Worm (Caenorhabditis elegans) whole organism, L1 larva: ENCODE data around the gene Y51A2B.16.

Experiments used
- Y116A8C.19 ChIP-seq: sonication (generic microtip); optimal IDR thresholded peaks from 2 replicates; lab custom pipeline; 2016; ENCODE audit warnings: missing compliant biosample characterization, missing genetic modification characterization, borderline replicate concordance
- ama-1 ChIP-seq: fragments of 150-350 bp; optimal IDR thresholded peaks from 2 replicates; lab custom pipeline; 2014
- ceh-8 ChIP-seq: fragments of 200-800 bp; sonication (Bioruptor generic); optimal IDR thresholded peaks from 2 replicates; lab custom pipeline; 2018; ENCODE audit warnings: mild to moderate bottlenecking, missing genetic modification characterization, moderate library complexity, missing compliant biosample characterization
- ceh-82 ChIP-seq, 3 experiments: fragments of 150-350 bp in 1 of 3; sonication (generic microtip) in 2 of 3; optimal IDR thresholded peaks; 2 replicates each; lab custom pipeline; 2014 to 2017; ENCODE audit warnings: missing biosample characterization in 3 of 3, missing genetic modification characterization in 3 of 3
- ceh-88 ChIP-seq: fragments of 200-800 bp; sonication (Bioruptor generic); IDR thresholded peaks from 2 replicates; pipeline ENCODE4 v1.3.6; 2022; ENCODE audit warnings: missing genetic modification characterization, missing compliant biosample characterization
- ceh-90 ChIP-seq: sonication (generic microtip); optimal IDR thresholded peaks from 2 replicates; lab custom pipeline; 2016; ENCODE audit warnings: missing genetic modification characterization, missing compliant biosample characterization
- ces-1 ChIP-seq: fragments of 150-350 bp; optimal IDR thresholded peaks from 2 replicates; lab custom pipeline; 2014; ENCODE audit warnings: missing biosample characterization, missing genetic modification reagents, missing genetic modification characterization
- efl-1 ChIP-seq, 4 experiments: fragments of 150-350 bp; optimal IDR thresholded peaks in 3 of 4; peaks in 1 of 4; 1 replicate in 1 of 4; 2 replicates in 3 of 4; lab custom pipeline; 2014; ENCODE audit warnings: missing biosample characterization in 2 of 4, missing genetic modification characterization in 2 of 4, missing genetic modification reagents in 2 of 4
- efl-3 ChIP-seq: fragments of 200-800 bp; sonication (Bioruptor generic); optimal IDR thresholded peaks from 2 replicates; lab custom pipeline; 2018; ENCODE audit warnings: mild to moderate bottlenecking, missing genetic modification characterization, missing compliant biosample characterization
- ets-5 ChIP-seq: fragments of 200-800 bp; sonication (Bioruptor generic); IDR thresholded peaks from 2 replicates; pipeline ENCODE4 v1.3.6; 2022; ENCODE audit warnings: missing genetic modification characterization, missing compliant biosample characterization
- fkh-10 ChIP-seq: sonication (generic microtip); optimal IDR thresholded peaks from 2 replicates; lab custom pipeline; 2017; ENCODE audit warnings: missing biosample characterization, missing genetic modification reagents, missing genetic modification characterization
- fkh-4 ChIP-seq: sonication (generic microtip); optimal IDR thresholded peaks from 2 replicates; lab custom pipeline; 2016; ENCODE audit warnings: missing compliant biosample characterization, missing genetic modification characterization, borderline replicate concordance
- fkh-8 ChIP-seq: sonication (generic microtip); optimal IDR thresholded peaks from 2 replicates; lab custom pipeline; 2016; ENCODE audit warnings: mild to moderate bottlenecking, missing genetic modification characterization, missing compliant biosample characterization
- grh-1 ChIP-seq: fragments of 200-800 bp; sonication (Bioruptor generic); IDR thresholded peaks from 2 replicates; pipeline ENCODE4 v1.3.6; 2022; ENCODE audit warnings: missing genetic modification reagents, missing genetic modification characterization, missing compliant biosample characterization
- hlh-17 ChIP-seq: fragments of 200-800 bp; sonication (Bioruptor generic); optimal IDR thresholded peaks from 2 replicates; lab custom pipeline; 2018; ENCODE audit warnings: missing genetic modification characterization, mild to moderate bottlenecking, missing compliant biosample characterization, moderate library complexity, borderline replicate concordance
- hlh-4 ChIP-seq: sonication (generic microtip); optimal IDR thresholded peaks from 2 replicates; lab custom pipeline; 2016; ENCODE audit warnings: mild to moderate bottlenecking, missing genetic modification characterization, missing compliant biosample characterization
- hpl-2 ChIP-seq: fragments of 150-350 bp; optimal IDR thresholded peaks from 2 replicates; lab custom pipeline; 2014; ENCODE audit warnings: missing biosample characterization, missing genetic modification reagents, missing genetic modification characterization
- lin-15B ChIP-seq: fragments of 150-350 bp; sonication (generic microtip); optimal IDR thresholded peaks from 3 replicates; lab custom pipeline; 2014; ENCODE audit warnings: missing biosample characterization, missing genetic modification characterization
- lin-35 ChIP-seq, 2 experiments: fragments of 150-350 bp; optimal IDR thresholded peaks; 2 replicates each; lab custom pipeline; 2014; ENCODE audit warnings: missing biosample characterization in 2 of 2, missing genetic modification characterization in 2 of 2, missing genetic modification reagents in 2 of 2
- lir-3 ChIP-seq: sonication (generic microtip); optimal IDR thresholded peaks from 2 replicates; lab custom pipeline; 2016; ENCODE audit warnings: mild to moderate bottlenecking, missing genetic modification characterization, moderate library complexity, missing compliant biosample characterization; ENCODE audit not compliant: poor library complexity
- lsy-2 ChIP-seq, 2 experiments: fragments of 150-350 bp; optimal IDR thresholded peaks; 2 replicates each; lab custom pipeline; 2014; ENCODE audit warnings: missing biosample characterization in 2 of 2, missing genetic modification characterization in 2 of 2
- mef-2 ChIP-seq: fragments of 150-350 bp; optimal IDR thresholded peaks from 2 replicates; lab custom pipeline; 2014; ENCODE audit warnings: missing biosample characterization, missing genetic modification characterization
- nhr-28 ChIP-seq: fragments of 150-350 bp; optimal IDR thresholded peaks from 2 replicates; lab custom pipeline; 2014; ENCODE audit warnings: missing biosample characterization, missing genetic modification characterization
- nhr-71 ChIP-seq: sonication (generic microtip); optimal IDR thresholded peaks from 2 replicates; lab custom pipeline; 2016; ENCODE audit warnings: mild to moderate bottlenecking, missing genetic modification characterization, moderate library complexity, missing compliant biosample characterization
- skn-1 ChIP-seq: fragments of 150-350 bp; optimal IDR thresholded peaks from 2 replicates; lab custom pipeline; 2014; ENCODE audit warnings: missing biosample characterization, missing genetic modification characterization
- snpc-4 ChIP-seq: fragments of 150-350 bp; optimal IDR thresholded peaks from 2 replicates; lab custom pipeline; 2014; ENCODE audit warnings: missing biosample characterization, missing genetic modification characterization
- snu-23 ChIP-seq: sonication (generic microtip); optimal IDR thresholded peaks from 2 replicates; lab custom pipeline; 2016; ENCODE audit warnings: missing genetic modification characterization, missing compliant biosample characterization
- sup-37 ChIP-seq: fragments of 200-800 bp; sonication (Bioruptor generic); optimal IDR thresholded peaks from 2 replicates; lab custom pipeline; 2018; ENCODE audit warnings: mild to moderate bottlenecking, missing genetic modification characterization, missing compliant biosample characterization
- tbx-2 ChIP-seq: sonication (generic microtip); optimal IDR thresholded peaks from 2 replicates; lab custom pipeline; 2016; ENCODE audit warnings: missing genetic modification characterization, missing compliant biosample characterization
- tlp-1 ChIP-seq: fragments of 150-350 bp; optimal IDR thresholded peaks from 2 replicates; lab custom pipeline; 2014; ENCODE audit warnings: missing biosample characterization, missing genetic modification characterization
- unc-30 ChIP-seq: sonication (generic microtip); optimal IDR thresholded peaks from 2 replicates; lab custom pipeline; 2017; ENCODE audit warnings: missing biosample characterization, missing genetic modification characterization
- unc-98 ChIP-seq: fragments of 200-800 bp; sonication (Bioruptor generic); IDR thresholded peaks from 2 replicates; pipeline ENCODE4 v1.3.6; 2022; ENCODE audit warnings: missing genetic modification characterization, missing compliant biosample characterization
- xbp-1 ChIP-seq: sonication (generic microtip); optimal IDR thresholded peaks from 2 replicates; lab custom pipeline; 2016; ENCODE audit warnings: missing genetic modification characterization, missing compliant biosample characterization
- zag-1 ChIP-seq: fragments of 150-350 bp; optimal IDR thresholded peaks from 2 replicates; lab custom pipeline; 2014; ENCODE audit warnings: missing biosample characterization, missing genetic modification characterization
- zip-4 ChIP-seq: fragments of 200-800 bp; sonication (Bioruptor generic); optimal IDR thresholded peaks from 2 replicates; lab custom pipeline; 2018; ENCODE audit warnings: mild to moderate bottlenecking, missing genetic modification characterization, moderate library complexity, missing compliant biosample characterization
- ztf-4 ChIP-seq: fragments of 150-350 bp; optimal IDR thresholded peaks from 2 replicates; lab custom pipeline; 2014; ENCODE audit warnings: missing biosample characterization, missing genetic modification characterization

Y51A2B.16 gene

DNA sequence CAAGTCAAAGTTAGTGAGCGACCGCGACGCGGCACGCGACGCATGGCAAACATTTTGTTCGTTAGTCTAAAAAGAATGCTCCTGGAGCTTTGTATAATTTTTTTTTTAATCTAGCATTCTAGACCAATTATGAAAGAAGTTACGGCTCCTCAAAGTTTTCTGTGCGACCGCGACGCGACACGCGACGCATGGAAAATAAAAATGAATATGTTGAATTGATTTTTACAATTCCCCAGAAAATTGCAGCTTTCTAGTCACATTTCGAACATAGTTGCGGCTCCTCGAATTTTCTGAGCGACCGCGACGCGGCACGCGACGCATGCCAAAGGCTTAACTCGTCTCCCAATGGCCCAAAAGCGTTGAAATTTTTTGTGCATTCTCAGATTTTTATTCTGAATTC, 26.8 kb upstream of the Y51A2B.16 start, which contains the start of gene ZK262.4:
TSS of gene ZK262.4 (minus strand) at position 101 of the 400 bp plus-strand sequence.
- TF ChIP-seq nhr-71 (tag; lab: Kevin White, UChicago) = no peak
- no peak for TF ChIP-seq ztf-4 (tag; lab: Kevin White, UChicago)
- no peak for TF ChIP-seq ceh-8 (GFP tag; lab: Kevin White, UChicago)
- TF ChIP-seq mef-2 = no peak
- TF ChIP-seq snu-23 = no peak
- TF ChIP-seq fkh-10 (GFP tag; lab: Kevin White, UChicago) = no peak
- no peak for TF ChIP-seq sup-37 (GFP tag; lab: Kevin White, UChicago)
- no peak for TF ChIP-seq hlh-4
- no peak for TF ChIP-seq snpc-4
- no peak for TF ChIP-seq zip-4 (GFP tag; lab: Kevin White, UChicago)
- TF ChIP-seq hlh-17 (GFP tag; lab: Kevin White, UChicago) = no peak
- no peak for TF ChIP-seq ceh-90 (tag; lab: Kevin White, UChicago)
- TF ChIP-seq nhr-28 (tag; lab: Kevin White, UChicago) = no peak
- no peak for TF ChIP-seq fkh-4
- no peak for TF ChIP-seq unc-98 (GFP tag; lab: Robert Waterston, UW)

DNA sequence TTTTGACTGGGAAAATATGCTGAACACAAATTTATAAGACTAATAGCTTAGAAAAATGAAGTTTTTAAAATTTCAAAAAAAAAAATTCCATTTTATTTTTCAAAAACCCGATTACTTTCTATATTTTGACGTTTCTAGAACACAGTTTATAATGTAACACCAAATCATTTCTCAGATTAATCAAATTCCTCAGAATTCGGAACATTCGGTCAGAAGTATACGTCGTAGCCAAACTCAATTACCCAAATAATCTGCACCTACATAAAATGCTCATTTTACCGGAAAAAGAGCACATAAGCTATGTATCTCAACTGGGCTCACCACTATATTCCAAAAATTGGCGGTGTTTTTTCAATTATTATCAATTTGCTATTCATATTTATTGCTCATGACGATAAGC, 23.1 kb upstream of the Y51A2B.16 start, which contains the start of gene srj-26:
TSS of gene srj-26 (plus strand) at position 301 of the 400 bp plus-strand sequence.
- TF ChIP-seq efl-3 (GFP tag; lab: Kevin White, UChicago) (no peak), lsy-2 (tag; optimal IDR thresholded peaks at IDR 0.05; lab: Kevin White, UChicago) (no peak), lin-15B (tag; lab: Kevin White, UChicago) (no peak)

DNA sequence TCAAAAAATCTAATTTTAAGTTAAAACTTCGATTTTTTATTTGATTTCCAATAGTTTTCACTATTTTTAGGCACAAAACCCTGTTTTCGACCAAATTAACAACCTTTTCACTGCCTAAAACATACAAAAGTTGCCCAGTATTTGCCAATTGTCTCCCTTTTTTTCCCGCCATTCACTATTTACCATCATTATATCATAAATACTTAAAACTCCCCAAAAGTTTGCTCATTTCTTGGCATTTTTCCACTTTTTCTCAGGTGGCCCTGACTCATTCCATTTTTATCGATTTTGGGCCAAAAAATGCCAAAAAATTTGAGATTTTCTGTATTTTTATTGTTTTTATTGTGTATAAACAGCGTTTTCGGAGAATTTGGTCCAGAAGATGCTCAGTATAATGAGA, 16.3 kb upstream of the Y51A2B.16 start, which contains the start of gene txt-8:
TSS of gene txt-8 (plus strand) at position 301 of the 400 bp plus-strand sequence.
- TF ChIP-seq tbx-2 (tag; lab: Kevin White, UChicago) = no peak

DNA sequence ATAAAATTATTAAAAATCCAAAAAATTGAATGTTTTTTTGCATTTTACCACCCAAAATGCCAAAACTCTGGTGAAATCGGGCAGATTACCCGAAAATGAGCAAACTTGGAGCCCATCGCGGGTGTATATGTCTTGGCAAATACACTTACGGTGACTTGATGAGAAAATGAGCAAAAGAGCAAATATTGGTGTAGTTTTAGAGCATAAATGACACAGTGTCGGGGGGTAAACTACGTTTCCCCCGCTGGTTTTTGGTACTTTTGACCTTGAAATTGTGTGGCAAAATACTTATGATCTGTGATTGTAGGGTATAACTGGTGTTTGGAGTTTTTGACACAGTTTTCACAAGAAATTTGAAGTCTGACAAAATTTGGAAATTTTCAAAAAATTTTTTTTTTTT, 15.2 kb upstream of the Y51A2B.16 start, which contains the start of gene ZK262.2:
TSS of gene ZK262.2 (minus strand) at position 101 of the 400 bp plus-strand sequence.
- TF ChIP-seq ceh-88 (GFP tag; lab: Robert Waterston, UW) (no peak), snu-23 (no peak), ets-5 (GFP tag; lab: Robert Waterston, UW) (no peak), unc-30 (tag; lab: Kevin White, UChicago) (no peak), Y116A8C.19 (tag; lab: Kevin White, UChicago) (no peak), lir-3 (tag; lab: Kevin White, UChicago) (no peak), fkh-8 (tag; lab: Kevin White, UChicago) (no peak), mef-2 (no peak), hpl-2 (GFP tag; lab: Kevin White, UChicago) (no peak), xbp-1 (tag; lab: Kevin White, UChicago) (no peak), ceh-82 (tag; optimal IDR thresholded peaks at IDR 0.05; lab: Kevin White, UChicago) (no peak), ces-1 (GFP tag; lab: Kevin White, UChicago) (no peak)

DNA sequence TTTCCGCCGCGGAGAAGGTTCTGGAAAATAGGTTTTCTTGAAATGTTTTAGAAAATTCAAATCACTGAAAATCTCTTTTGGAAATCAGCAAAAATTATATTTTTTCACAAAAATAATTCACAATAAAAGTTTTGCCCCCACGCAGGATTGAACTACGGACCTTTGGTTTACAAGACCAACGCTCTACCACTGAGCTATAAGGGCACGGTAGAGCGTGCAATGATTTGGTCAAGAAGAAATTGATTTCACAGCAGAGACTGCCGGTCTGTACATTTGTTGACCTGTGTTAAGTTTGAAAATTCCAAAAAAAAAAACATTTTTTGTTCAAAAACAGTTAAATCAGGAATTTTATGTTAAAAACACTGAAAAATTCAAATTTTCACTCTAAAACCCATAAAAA, 14.6 kb upstream of the Y51A2B.16 start:
- TF ChIP-seq ama-1 (lab: Kevin White, UChicago) (no peak), grh-1 (GFP tag; lab: Robert Waterston, UW) (no peak), ceh-88 (GFP tag; lab: Robert Waterston, UW) (no peak), lin-35 (GFP tag; optimal IDR thresholded peaks at IDR 0.05; lab: Kevin White, UChicago) (peak in 1 of 2 experiments; percentile 2), tbx-2 (tag; lab: Kevin White, UChicago) (no peak), efl-1 (optimal IDR thresholded peaks at IDR 0.05; lab: Kevin White, UChicago) (no peak), efl-1 (GFP tag; optimal IDR thresholded peaks at IDR 0.05 in 1 of 2; lab: Kevin White, UChicago) (peak in 1 of 2 experiments; percentile 23), ztf-4 (tag; lab: Kevin White, UChicago) (no peak), skn-1 (tag; lab: Kevin White, UChicago) (no peak), tlp-1 (tag; lab: Kevin White, UChicago) (no peak), hpl-2 (GFP tag; lab: Kevin White, UChicago) (no peak), zag-1 (no peak)
